Worm (Caenorhabditis elegans) whole organism, young adult: Measurements from ENCODE around the gene erp-44.3.
A peak's percentile ranks its signal among the peaks of the same experiment; 100 is the strongest.

Experiments
- B0261.1 ChIP-seq: sonication (generic microtip); optimal IDR thresholded peaks from 2 replicates; lab custom pipeline; 2016; ENCODE audit warnings: mild to moderate bottlenecking, missing genetic modification characterization, moderate library complexity, missing compliant biosample characterization
- B0336.3 ChIP-seq: fragments of 200-800 bp; sonication (Bioruptor generic); IDR thresholded peaks from 2 replicates; pipeline ENCODE4 v1.3.6; 2022; ENCODE audit warnings: missing genetic modification characterization, missing compliant biosample characterization
- C17E4.6 ChIP-seq: fragments of 200-800 bp; sonication (Bioruptor generic); IDR thresholded peaks from 2 replicates; pipeline ENCODE4 v1.3.6; 2022; ENCODE audit warnings: missing genetic modification reagents, missing genetic modification characterization, missing compliant biosample characterization
- F33H1.4 ChIP-seq: fragments of 200-800 bp; sonication (Bioruptor generic); IDR thresholded peaks from 2 replicates; pipeline ENCODE4 v1.3.6; 2022; ENCODE audit warnings: missing genetic modification reagents, missing genetic modification characterization, missing compliant biosample characterization
- F57C9.4 ChIP-seq: sonication (generic microtip); optimal IDR thresholded peaks from 2 replicates; lab custom pipeline; 2017; ENCODE audit warnings: mild to moderate bottlenecking, missing genetic modification characterization, missing compliant biosample characterization
- T07F8.4 ChIP-seq: sonication (generic microtip); optimal IDR thresholded peaks from 2 replicates; lab custom pipeline; 2016; ENCODE audit warnings: mild to moderate bottlenecking, missing genetic modification characterization, moderate library complexity, missing compliant biosample characterization
- T26A5.8 ChIP-seq: sonication (generic microtip); optimal IDR thresholded peaks from 2 replicates; lab custom pipeline; 2016; ENCODE audit warnings: missing genetic modification characterization, missing compliant biosample characterization
- Y56A3A.18 ChIP-seq: fragments of 200-800 bp; sonication (Bioruptor generic); IDR thresholded peaks from 2 replicates; pipeline ENCODE4 v1.3.6; 2022; ENCODE audit warnings: missing genetic modification reagents, missing genetic modification characterization, missing compliant biosample characterization
- Y95B8A.8 ChIP-seq: fragments of 200-800 bp; sonication (Bioruptor generic); IDR thresholded peaks from 2 replicates; pipeline ENCODE4 v1.3.6; 2022; ENCODE audit warnings: missing genetic modification reagents, missing genetic modification characterization, missing compliant biosample characterization
- aptf-2 ChIP-seq: fragments of 200-800 bp; sonication (Bioruptor generic); conservative IDR thresholded peaks from 2 replicates; pipeline ENCODE4 v1.3.6; 2022; ENCODE audit warnings: missing genetic modification reagents, missing genetic modification characterization, missing compliant biosample characterization
- athp-1 ChIP-seq: sonication (generic microtip); optimal IDR thresholded peaks from 2 replicates; lab custom pipeline; 2017; ENCODE audit warnings: mild to moderate bottlenecking, missing genetic modification characterization, missing compliant biosample characterization
- bed-1 ChIP-seq: fragments of 200-800 bp; sonication (Bioruptor generic); IDR thresholded peaks from 2 replicates; pipeline ENCODE4 v1.3.6; 2022; ENCODE audit warnings: missing genetic modification reagents, missing genetic modification characterization, missing compliant biosample characterization
- cebp-2 ChIP-seq: fragments of 200-800 bp; sonication (Bioruptor generic); IDR thresholded peaks from 2 replicates; pipeline ENCODE4 v1.3.6; 2022; ENCODE audit warnings: missing genetic modification characterization, missing compliant biosample characterization
- dox-1 ChIP-seq: fragments of 200-800 bp; sonication (Bioruptor generic); IDR thresholded peaks from 2 replicates; pipeline ENCODE4 v1.3.6; 2022; ENCODE audit warnings: missing genetic modification reagents, missing genetic modification characterization, missing compliant biosample characterization
- egl-18 ChIP-seq: fragments of 200-800 bp; sonication (Bioruptor generic); IDR thresholded peaks from 2 replicates; pipeline ENCODE4 v1.3.6; 2022; ENCODE audit warnings: missing genetic modification reagents, missing genetic modification characterization, missing compliant biosample characterization
- ekl-4 ChIP-seq: fragments of 200-800 bp; sonication (Bioruptor generic); IDR thresholded peaks from 2 replicates; pipeline ENCODE4 v1.3.6; 2022; ENCODE audit warnings: missing genetic modification reagents, missing genetic modification characterization, missing compliant biosample characterization
- ets-4 ChIP-seq: fragments of 200-800 bp; sonication (Bioruptor generic); optimal IDR thresholded peaks from 2 replicates; lab custom pipeline; 2018; ENCODE audit warnings: mild to moderate bottlenecking, missing genetic modification characterization, missing compliant biosample characterization
- fkh-3 ChIP-seq: sonication (generic microtip); optimal IDR thresholded peaks from 2 replicates; lab custom pipeline; 2016; ENCODE audit warnings: mild to moderate bottlenecking, missing genetic modification characterization, missing compliant biosample characterization
- gei-17 ChIP-seq: fragments of 200-800 bp; sonication (Bioruptor generic); optimal IDR thresholded peaks from 2 replicates; lab custom pipeline; 2018; ENCODE audit warnings: mild to moderate bottlenecking, missing genetic modification characterization, missing compliant biosample characterization
- hrde-1 ChIP-seq: sonication (generic microtip); optimal IDR thresholded peaks from 2 replicates; lab custom pipeline; 2016; ENCODE audit warnings: missing genetic modification characterization, mild to moderate bottlenecking, missing compliant biosample characterization, moderate library complexity, missing genotype, missing genetic modification reagents, borderline replicate concordance
- hsf-1 ChIP-seq: fragments of 200-800 bp; sonication (Bioruptor generic); IDR thresholded peaks from 2 replicates; pipeline ENCODE4 v1.3.6; 2022; ENCODE audit warnings: missing genetic modification reagents, missing genetic modification characterization, missing compliant biosample characterization
- lin-35 ChIP-seq, 3 experiments: fragments of 150-350 bp in 2 of 3; sonication (generic microtip) in 1 of 3; optimal IDR thresholded peaks; 2 replicates each; lab custom pipeline; 2014 to 2018; ENCODE audit warnings: missing biosample characterization in 3 of 3, missing genetic modification characterization in 3 of 3, missing genetic modification reagents in 3 of 3
- lin-40 ChIP-seq: sonication (generic microtip); optimal IDR thresholded peaks from 2 replicates; lab custom pipeline; 2016; ENCODE audit warnings: missing genetic modification characterization, mild to moderate bottlenecking, missing compliant biosample characterization, missing genotype, missing genetic modification reagents
- lir-1 ChIP-seq: fragments of 200-800 bp; sonication (Bioruptor generic); conservative IDR thresholded peaks from 2 replicates; pipeline ENCODE4 v1.3.6; 2022; ENCODE audit warnings: missing genetic modification reagents, missing genetic modification characterization, missing compliant biosample characterization
- lsl-1 ChIP-seq: fragments of 200-800 bp; sonication (Bioruptor generic); optimal IDR thresholded peaks from 2 replicates; lab custom pipeline; 2018; ENCODE audit warnings: mild to moderate bottlenecking, missing genetic modification characterization, moderate library complexity, missing compliant biosample characterization
- madf-6 ChIP-seq: fragments of 200-800 bp; sonication (Bioruptor generic); IDR thresholded peaks from 2 replicates; pipeline ENCODE4 v1.3.6; 2022; ENCODE audit warnings: missing genetic modification reagents, missing genetic modification characterization, missing compliant biosample characterization
- nfya-1 ChIP-seq: sonication (generic microtip); optimal IDR thresholded peaks from 2 replicates; lab custom pipeline; 2017; ENCODE audit warnings: antibody characterized with exemption, missing compliant biosample characterization, missing genetic modification characterization, borderline replicate concordance; ENCODE audit not compliant: insufficient read depth
- nhr-120 ChIP-seq: fragments of 200-800 bp; sonication (Bioruptor generic); IDR thresholded peaks from 2 replicates; pipeline ENCODE4 v1.3.6; 2022; ENCODE audit warnings: missing genetic modification characterization, missing compliant biosample characterization
- rec-8 ChIP-seq, 2 experiments: sonication (generic microtip); optimal IDR thresholded peaks; 2 replicates each; lab custom pipeline; 2016; ENCODE audit warnings: mild to moderate bottlenecking in 2 of 2, missing genetic modification characterization in 2 of 2, missing genetic modification reagents in 2 of 2, missing genotype in 2 of 2, missing biosample characterization in 1 of 2, missing compliant biosample characterization in 1 of 2, moderate library complexity in 1 of 2
- snpc-3.4 ChIP-seq: sonication (generic microtip); optimal IDR thresholded peaks from 2 replicates; lab custom pipeline; 2017; ENCODE audit warnings: missing genetic modification characterization, mild to moderate bottlenecking, missing compliant biosample characterization, antibody characterized with exemption, moderate library complexity, missing genotype, missing genetic modification reagents
- sptf-2 ChIP-seq: fragments of 200-800 bp; sonication (Bioruptor generic); optimal IDR thresholded peaks from 2 replicates; lab custom pipeline; 2018; ENCODE audit warnings: mild to moderate bottlenecking, missing genetic modification characterization, missing compliant biosample characterization
- tbx-9 ChIP-seq: sonication (generic microtip); optimal IDR thresholded peaks from 2 replicates; lab custom pipeline; 2016; ENCODE audit warnings: borderline replicate concordance, missing genetic modification characterization, inconsistent platforms, missing compliant biosample characterization
- ztf-18 ChIP-seq: sonication (generic microtip); optimal IDR thresholded peaks from 2 replicates; lab custom pipeline; 2016; ENCODE audit warnings: missing genotype, mild to moderate bottlenecking, missing genetic modification characterization, missing compliant biosample characterization
- ztf-26 ChIP-seq: sonication (generic microtip); optimal IDR thresholded peaks from 2 replicates; lab custom pipeline; 2017; ENCODE audit warnings: missing genetic modification characterization, missing compliant biosample characterization

The erp-44.3 gene

ce11 chrIV:8096375-8096774 is 26.1 kb upstream of the erp-44.3 start:
- TF ChIP-seq tbx-9 (tag; lab: Kevin White, UChicago), result no peak
- no peak for TF ChIP-seq egl-18 (GFP tag; lab: Robert Waterston, UW)
- TF ChIP-seq ztf-26 (tag; lab: Kevin White, UChicago), result no peak
- TF ChIP-seq B0336.3, result no peak
- TF ChIP-seq T26A5.8 (tag; lab: Kevin White, UChicago), result no peak
- no peak for TF ChIP-seq nfya-1
- no peak for TF ChIP-seq cebp-2 (GFP tag; lab: Robert Waterston, UW)
- no peak for TF ChIP-seq fkh-3 (tag; lab: Kevin White, UChicago)
- no peak for TF ChIP-seq hrde-1 (tag; lab: Kevin White, UChicago)
- no peak for TF ChIP-seq aptf-2
- no peak for TF ChIP-seq F33H1.4
- TF ChIP-seq lin-35 (GFP tag; optimal IDR thresholded peaks at IDR 0.05; lab: Kevin White, UChicago), result no peak
- TF ChIP-seq C17E4.6 (GFP tag; lab: Robert Waterston, UW), result no peak
- no peak for TF ChIP-seq B0261.1 (tag; lab: Kevin White, UChicago)
- no peak for TF ChIP-seq Y95B8A.8 (GFP tag; lab: Robert Waterston, UW)

ce11 chrIV:8099601-8100000 is 22.8 kb upstream of the erp-44.3 start, which contains the start of gene Y42H9AR.2:
Gene Y42H9AR.2 (plus strand): TSS chrIV:8099901.
- no peak for TF ChIP-seq rec-8 (tag; optimal IDR thresholded peaks at IDR 0.05; lab: Kevin White, UChicago)
- no peak for TF ChIP-seq ztf-18 (tag; lab: Kevin White, UChicago)
- TF ChIP-seq F57C9.4 (tag; lab: Kevin White, UChicago), result no peak
- no peak for TF ChIP-seq lsl-1 (GFP tag; lab: Kevin White, UChicago)
- no peak for TF ChIP-seq lin-40 (tag; lab: Kevin White, UChicago)
- TF ChIP-seq T07F8.4 (tag; lab: Kevin White, UChicago), result no peak

DNA sequence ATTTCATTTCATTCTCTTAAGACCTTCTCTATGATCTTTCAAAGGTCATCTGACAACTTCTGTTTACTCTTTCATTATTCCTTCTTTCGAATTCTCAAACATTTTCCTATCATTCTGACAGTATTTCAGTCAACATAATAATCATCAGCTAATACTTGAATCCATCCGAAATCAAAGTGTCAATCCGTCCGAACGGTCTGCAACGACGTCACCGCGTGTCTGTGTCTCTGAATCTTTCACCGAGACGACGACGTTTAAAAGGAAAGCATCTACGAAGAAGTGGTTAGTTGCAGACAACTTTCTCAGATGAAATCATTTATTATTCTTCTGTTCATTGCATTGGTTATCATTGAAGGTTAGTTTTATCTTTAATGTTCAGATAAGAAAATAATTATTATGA is 20.2 kb upstream of the erp-44.3 start, which contains the start of gene Y42H9AR.5:
Y42H9AR.5 (plus strand) TSS at position 301 of the 400 bp plus-strand sequence.
- TF ChIP-seq ekl-4 (GFP tag; lab: Robert Waterston, UW) (no peak), B0261.1 (tag; lab: Kevin White, UChicago) (no peak), snpc-3.4 (tag; lab: Kevin White, UChicago) (no peak), T07F8.4 (tag; lab: Kevin White, UChicago) (no peak), cebp-2 (GFP tag; lab: Robert Waterston, UW) (no peak), Y56A3A.18 (GFP tag; lab: Robert Waterston, UW) (no peak)

DNA sequence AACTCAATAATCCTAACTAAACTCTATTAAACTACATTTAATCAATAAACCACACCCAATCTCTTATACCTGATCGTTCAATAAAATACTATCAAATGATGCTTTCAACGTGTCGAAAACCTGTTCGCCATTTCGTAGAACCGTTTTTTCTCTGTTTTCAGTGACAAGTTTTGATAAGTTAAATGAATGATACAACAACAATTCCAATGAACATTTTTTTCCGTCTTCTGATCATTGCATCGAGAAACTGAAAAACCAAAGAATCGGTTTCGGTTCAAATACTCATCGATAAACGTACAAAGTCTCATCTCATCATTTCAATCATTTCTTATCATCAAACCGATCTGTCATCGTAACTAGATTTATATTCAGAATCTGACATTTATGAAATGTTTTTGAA is 19.3 kb upstream of the erp-44.3 start:
- TF ChIP-seq lin-40 (tag; lab: Kevin White, UChicago) (peak; percentile 22), fkh-3 (tag; lab: Kevin White, UChicago) (no peak), F57C9.4 (tag; lab: Kevin White, UChicago) (no peak), C17E4.6 (GFP tag; lab: Robert Waterston, UW) (no peak), gei-17 (GFP tag; lab: Kevin White, UChicago) (no peak), hsf-1 (GFP tag; lab: Robert Waterston, UW) (no peak), sptf-2 (GFP tag; lab: Kevin White, UChicago) (no peak), athp-1 (tag; lab: Kevin White, UChicago) (no peak), bed-1 (GFP tag; lab: Robert Waterston, UW) (no peak), lin-35 (GFP tag; optimal IDR thresholded peaks at IDR 0.05; lab: Kevin White, UChicago) (no peak), ets-4 (GFP tag; lab: Kevin White, UChicago) (no peak), snpc-3.4 (tag; lab: Kevin White, UChicago) (no peak), nhr-120 (GFP tag; lab: Robert Waterston, UW) (no peak), madf-6 (no peak), ztf-26 (tag; lab: Kevin White, UChicago) (peak; percentile 16), dox-1 (GFP tag; lab: Robert Waterston, UW) (no peak), lir-1 (GFP tag; lab: Robert Waterston, UW) (no peak)
